Worm (Caenorhabditis elegans): ENCODE data around the gene C34F11.5.

DNA sequence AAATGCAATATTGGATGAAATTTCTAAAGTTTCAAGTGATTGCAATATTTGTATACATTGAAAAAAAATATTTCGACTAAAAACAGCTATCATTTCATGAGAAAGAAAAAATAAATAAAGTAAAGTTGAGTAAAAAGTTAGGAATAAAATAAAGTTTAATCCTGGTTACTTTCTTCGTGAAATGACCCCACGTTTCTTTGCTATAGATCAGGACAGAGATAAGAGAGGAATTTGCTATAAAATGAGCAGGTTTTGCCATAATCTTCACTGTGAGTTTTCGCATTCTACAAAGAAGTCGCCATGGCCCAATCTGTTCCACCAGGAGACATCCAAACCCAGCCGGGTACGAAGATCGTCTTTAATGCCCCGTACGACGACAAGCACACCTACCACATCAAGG is 1.5 kb upstream of the C34F11.5 start, which contains the start of gene msp-49:
- TF ChIP-seq him-1 (tag; optimal IDR thresholded peaks at IDR 0.05) = no peak
- TF ChIP-seq dao-5 (tag; optimal IDR thresholded peaks at IDR 0.05) = no peak
- no peak for TF ChIP-seq W03F9.2 (tag; optimal IDR thresholded peaks at IDR 0.05)
